Fruit fly (Drosophila melanogaster): Measurements from ENCODE around the gene pnt.

DNA sequence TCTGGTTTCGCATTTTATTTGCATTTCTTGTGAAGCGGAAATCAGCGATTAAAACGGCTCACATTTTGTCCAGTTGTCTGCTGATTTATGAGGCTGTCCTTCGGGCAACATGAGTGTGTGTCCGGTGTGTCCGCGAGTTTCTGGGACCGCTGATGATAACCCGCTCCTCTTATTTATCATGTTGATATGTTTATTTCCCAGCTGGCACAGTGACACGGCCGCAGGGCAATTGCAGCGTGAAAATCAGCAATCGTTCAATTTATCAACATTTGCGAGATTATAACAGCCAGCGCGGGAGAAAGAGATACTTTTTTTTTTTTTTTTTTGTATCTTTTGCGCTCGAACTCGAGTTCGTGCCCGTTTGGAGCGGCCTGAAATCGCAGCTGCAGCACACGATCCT, 14.4 kb upstream of the pnt start:
- no peak for TF ChIP-seq CG4318 (GFP tag; optimal IDR thresholded peaks at IDR 0.05)
- no peak for TF ChIP-seq CG8632 (GFP tag; optimal IDR thresholded peaks at IDR 0.05)
- TF ChIP-seq CG10669 (GFP tag; optimal IDR thresholded peaks at IDR 0.05) = no peak
- no peak for TF ChIP-seq CG31627 (GFP tag; optimal IDR thresholded peaks at IDR 0.05)
- TF ChIP-seq CG11762 (GFP tag; optimal IDR thresholded peaks at IDR 0.05; ENCODE audit: insufficient read depth) = no peak
- TF ChIP-seq spab (GFP tag; optimal IDR thresholded peaks at IDR 0.05) = no peak
- TF ChIP-seq Sox14 (GFP tag; optimal IDR thresholded peaks at IDR 0.05) = no peak
- no peak for TF ChIP-seq CG6276 (GFP tag; optimal IDR thresholded peaks at IDR 0.05)
- no peak for TF ChIP-seq lz (GFP tag; optimal IDR thresholded peaks at IDR 0.05)
- no peak for TF ChIP-seq Lpt (GFP tag; optimal IDR thresholded peaks at IDR 0.05)
- no peak for TF ChIP-seq OdsH (GFP tag; optimal IDR thresholded peaks at IDR 0.05)
- no peak for TF ChIP-seq CG34406 (GFP tag; optimal IDR thresholded peaks at IDR 0.05)

Measured in whole organism, prepupa.